Worm (Caenorhabditis elegans) whole organism, L4/young adult: Measurements from ENCODE around the gene fipr-11.

Source experiments
- W03F9.2 ChIP-seq: fragments of 150-350 bp; optimal IDR thresholded peaks from 2 replicates; lab custom pipeline; 2014; ENCODE audit warnings: missing biosample characterization, missing genetic modification characterization
- dao-5 ChIP-seq: sonication (generic microtip); optimal IDR thresholded peaks from 2 replicates; lab custom pipeline; 2016; ENCODE audit warnings: missing genotype, missing genetic modification characterization, moderate library complexity, missing compliant biosample characterization
- him-1 ChIP-seq: sonication (generic microtip); optimal IDR thresholded peaks from 2 replicates; lab custom pipeline; 2016; ENCODE audit warnings: missing genotype, missing genetic modification reagents, missing genetic modification characterization, missing compliant biosample characterization

fipr-11 gene

DNA sequence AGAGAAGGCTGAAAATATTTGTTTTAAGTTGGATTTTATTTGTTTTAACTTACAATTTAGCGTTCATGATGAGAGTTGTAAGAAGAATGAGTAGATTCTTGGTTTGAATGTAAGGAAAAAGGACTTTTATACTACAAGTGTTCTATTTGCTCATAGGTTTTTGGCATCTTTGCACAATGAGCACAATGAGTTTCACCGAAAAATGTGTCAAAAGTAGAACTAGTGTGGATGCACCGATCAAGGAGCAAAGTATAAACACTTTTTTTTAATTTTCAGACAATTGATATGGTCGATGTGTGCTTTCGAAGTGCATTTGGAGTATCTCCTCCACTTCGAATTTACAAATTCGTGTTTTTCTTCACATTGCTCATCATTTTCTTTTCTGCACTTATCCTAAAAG is at the start of gene fipr-11:
TSS of gene fipr-11 (minus strand) at position 101 of the 400 bp plus-strand sequence.
- no peak for TF ChIP-seq dao-5 (tag; lab: Kevin White, UChicago)
- TF ChIP-seq him-1 (tag; lab: Kevin White, UChicago): no peak
- no peak for TF ChIP-seq W03F9.2 (tag; lab: Kevin White, UChicago)

DNA sequence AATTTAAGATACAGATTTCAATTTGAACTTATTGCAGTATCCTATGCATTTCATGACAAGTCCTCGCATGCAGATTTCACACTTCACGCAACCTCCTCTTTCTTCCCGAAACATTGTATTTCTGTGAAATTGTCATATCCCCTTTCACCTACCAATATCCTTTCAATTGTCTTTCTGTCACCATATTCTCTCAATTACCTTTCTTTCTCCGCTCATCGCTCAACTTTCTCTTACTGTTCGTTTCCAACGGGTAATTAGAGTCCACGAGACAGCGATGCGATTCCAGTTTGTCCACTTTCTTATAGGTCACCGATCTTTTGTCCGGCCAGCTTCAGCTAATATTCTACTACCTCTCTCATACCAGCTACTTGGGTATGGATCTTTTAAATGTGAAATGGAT is 46.4 kb upstream of the fipr-11 start, which contains the start of gene mam-5:
TSS of gene mam-5 (plus strand) at position 304 of the 400 bp plus-strand sequence.
- no peak for TF ChIP-seq W03F9.2 (tag; lab: Kevin White, UChicago)
- no peak for TF ChIP-seq dao-5 (tag; lab: Kevin White, UChicago)
- TF ChIP-seq him-1 (tag; lab: Kevin White, UChicago): no peak

DNA sequence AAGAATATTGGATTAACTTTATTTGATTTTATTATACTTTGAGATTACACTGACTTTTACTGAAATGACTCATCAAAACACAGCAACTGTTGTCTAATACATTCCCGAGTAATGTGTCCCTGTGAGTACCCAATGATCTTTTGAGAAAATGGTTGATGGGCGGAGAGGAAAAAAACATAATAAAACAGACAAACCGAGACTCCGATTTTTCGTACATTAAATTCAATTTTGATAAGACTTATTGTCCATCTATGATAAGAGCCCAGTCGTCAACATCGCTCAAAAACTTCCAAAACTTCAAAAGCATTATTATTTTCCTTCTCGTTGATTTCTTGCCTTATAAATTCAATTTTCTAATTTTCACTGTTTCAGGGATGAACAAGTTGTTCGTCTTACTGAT is 44.8 kb upstream of the fipr-11 start, which contains the start of gene ttr-46:
TSS of gene ttr-46 (plus strand) at position 373 of the 400 bp plus-strand sequence.
- no peak for TF ChIP-seq W03F9.2 (tag; lab: Kevin White, UChicago)
- TF ChIP-seq him-1 (tag; lab: Kevin White, UChicago): no peak
- no peak for TF ChIP-seq dao-5 (tag; lab: Kevin White, UChicago)

DNA sequence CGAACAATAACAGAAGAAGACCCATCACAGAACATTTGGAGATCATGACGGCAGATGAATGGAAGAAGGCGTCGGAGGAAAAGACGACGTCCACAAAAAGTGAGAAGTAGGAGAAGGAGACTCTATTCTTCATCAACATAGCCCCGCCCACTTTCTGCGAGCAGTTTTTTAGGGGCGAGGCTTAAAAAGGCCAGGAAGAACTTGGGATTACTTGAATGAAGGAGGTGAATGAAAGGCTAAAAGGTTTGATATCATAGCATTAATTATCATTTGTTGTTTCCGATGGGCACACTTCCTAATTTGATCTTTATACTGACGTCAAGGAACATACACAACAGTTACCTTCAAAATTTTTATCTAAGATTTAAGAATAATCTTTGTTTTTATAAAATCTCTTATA is 42.8 kb upstream of the fipr-11 start, which contains the start of gene nlp-58:
TSS of gene nlp-58 (minus strand) at position 101 of the 400 bp plus-strand sequence.
- no peak for TF ChIP-seq dao-5 (tag; lab: Kevin White, UChicago)
- TF ChIP-seq him-1 (tag; lab: Kevin White, UChicago): no peak

DNA sequence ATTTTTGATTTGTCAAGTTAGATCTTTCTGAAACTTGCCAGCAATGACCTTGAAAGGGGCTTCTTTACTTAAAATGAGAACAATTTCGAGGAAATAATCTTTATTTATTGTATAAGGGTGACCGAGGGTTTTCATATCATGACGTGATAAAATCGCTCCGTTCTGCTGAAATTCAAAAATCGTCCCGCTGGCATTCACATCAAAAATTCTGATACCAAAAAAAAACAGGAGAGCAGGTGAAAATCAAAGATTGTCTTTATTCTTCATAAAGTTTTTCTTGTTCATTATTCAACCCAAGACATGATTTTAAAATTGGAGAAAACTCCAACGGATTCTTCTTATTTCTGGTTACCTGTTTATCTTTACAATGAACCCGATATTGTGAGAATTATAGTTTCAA is 38.1 kb upstream of the fipr-11 start, which contains the start of gene sre-28:
TSS of gene sre-28 (plus strand) at position 301 of the 400 bp plus-strand sequence.
- no peak for TF ChIP-seq dao-5 (tag; lab: Kevin White, UChicago)
- no peak for TF ChIP-seq him-1 (tag; lab: Kevin White, UChicago)
- no peak for TF ChIP-seq W03F9.2 (tag; lab: Kevin White, UChicago)

DNA sequence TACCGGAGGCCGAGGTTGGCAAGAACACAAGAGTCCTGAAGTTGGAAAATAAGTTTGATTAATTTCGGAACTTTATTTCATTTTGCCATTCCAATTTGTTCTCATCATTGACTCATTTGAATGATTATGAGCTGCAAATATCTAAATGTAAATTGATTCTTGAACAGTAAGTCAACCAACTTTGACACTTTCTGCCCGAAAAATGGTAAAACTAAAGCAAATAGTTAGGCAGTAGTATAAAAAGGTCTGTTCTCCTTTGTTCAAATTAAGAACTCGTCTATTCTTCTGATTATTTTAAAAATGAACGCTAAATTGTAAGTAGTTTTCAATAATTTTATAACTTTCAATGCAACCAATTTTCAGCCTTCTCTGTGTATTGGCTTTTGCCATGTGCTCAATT is 37.0 kb upstream of the fipr-11 start, which contains the start of gene fipr-12:
TSS of gene fipr-12 (plus strand) at position 301 of the 400 bp plus-strand sequence.
- no peak for TF ChIP-seq him-1 (tag; lab: Kevin White, UChicago)

DNA sequence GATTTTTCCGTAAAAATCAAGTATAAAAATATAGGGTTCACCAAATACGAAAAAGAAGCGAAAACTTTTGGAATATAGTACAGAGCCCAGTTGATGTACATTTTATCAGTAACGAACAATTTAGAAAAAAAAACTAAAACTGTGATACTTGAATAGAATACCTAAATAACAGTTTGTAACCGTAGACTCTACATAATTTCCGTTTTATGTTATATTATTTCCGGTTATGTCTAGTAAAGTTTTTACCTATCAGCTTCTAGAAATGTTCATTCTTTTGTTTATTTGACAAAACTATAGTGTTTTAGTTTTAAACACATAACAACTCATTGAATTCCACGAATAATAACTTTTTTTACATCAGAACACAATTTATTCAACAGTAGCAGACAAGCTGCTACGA is 31.4 kb upstream of the fipr-11 start, which contains the start of gene srj-33:
TSS of gene srj-33 (minus strand) at position 101 of the 400 bp plus-strand sequence.
- TF ChIP-seq dao-5 (tag; lab: Kevin White, UChicago) (no peak), W03F9.2 (tag; lab: Kevin White, UChicago) (no peak), him-1 (tag; lab: Kevin White, UChicago) (no peak)

DNA sequence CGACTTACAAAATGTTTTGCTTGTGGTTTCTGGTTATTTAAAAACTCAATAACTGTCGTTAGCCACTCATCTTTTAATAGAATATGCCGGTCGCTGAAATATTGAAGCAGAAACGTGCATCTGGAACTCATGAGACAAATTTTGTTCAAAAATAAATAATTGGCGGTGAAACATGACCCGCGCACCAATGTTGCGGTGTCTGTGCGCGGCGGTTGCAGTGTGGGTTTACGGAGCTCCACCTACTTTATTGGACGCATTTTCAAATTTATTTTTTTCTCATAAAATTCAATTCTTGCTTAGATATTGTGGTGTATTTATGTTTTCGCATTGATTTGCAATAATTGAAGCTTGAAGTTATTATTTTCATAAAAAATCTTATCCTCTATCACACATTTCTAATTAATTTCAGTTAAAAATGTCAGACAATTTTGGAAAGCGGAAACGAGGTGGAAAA is 24.6 kb upstream of the fipr-11 start, which contains the start of the genes rmh-2 and suds-3:
TSS of gene rmh-2 (minus strand) at position 164 of the 454 bp plus-strand sequence.
TSS of gene suds-3 (plus strand) at position 404 of the 454 bp plus-strand sequence.
- TF ChIP-seq him-1 (tag; lab: Kevin White, UChicago): no peak

DNA sequence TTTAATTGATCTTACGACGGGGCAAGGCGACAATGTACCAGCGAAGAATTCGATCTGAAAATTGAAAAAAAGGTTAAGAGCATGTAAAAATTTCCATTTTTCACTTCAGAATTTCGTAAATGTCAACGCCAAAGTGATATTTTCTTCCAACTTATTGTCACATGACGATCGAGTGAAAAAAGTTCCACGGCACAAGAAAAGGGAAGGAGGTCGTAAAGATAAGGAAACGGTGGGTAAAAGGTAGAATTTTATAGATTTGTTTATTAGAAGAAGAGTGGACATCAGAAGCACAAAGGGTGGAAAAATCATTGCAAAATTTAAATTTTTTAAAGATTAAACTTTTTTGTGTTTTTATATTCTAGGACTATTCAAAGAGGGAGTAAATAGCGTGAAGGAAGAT is 21.9 kb upstream of the fipr-11 start:
- TF ChIP-seq dao-5 (tag; lab: Kevin White, UChicago): no peak
- no peak for TF ChIP-seq W03F9.2 (tag; lab: Kevin White, UChicago)
- no peak for TF ChIP-seq him-1 (tag; lab: Kevin White, UChicago)

DNA sequence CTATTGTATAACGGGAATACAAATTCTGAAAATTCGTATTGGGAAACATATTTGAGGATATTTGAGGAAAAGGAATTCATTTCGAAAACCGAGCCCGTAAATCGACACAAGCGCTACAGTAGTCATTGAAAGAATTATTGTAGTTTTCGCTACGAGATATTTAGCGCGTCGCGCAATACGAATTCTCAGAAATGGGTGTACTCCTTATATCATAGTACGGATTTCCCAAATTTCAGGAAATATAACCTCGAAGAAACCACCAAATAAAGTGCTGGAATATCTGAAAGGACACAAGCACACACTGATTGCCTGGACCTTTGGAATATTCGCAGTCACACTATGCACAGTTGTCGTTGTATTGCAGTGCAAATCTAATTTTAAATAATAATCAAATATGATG is 21.4 kb upstream of the fipr-11 start:
- TF ChIP-seq him-1 (tag; lab: Kevin White, UChicago): no peak
- no peak for TF ChIP-seq dao-5 (tag; lab: Kevin White, UChicago)
- no peak for TF ChIP-seq W03F9.2 (tag; lab: Kevin White, UChicago)

DNA sequence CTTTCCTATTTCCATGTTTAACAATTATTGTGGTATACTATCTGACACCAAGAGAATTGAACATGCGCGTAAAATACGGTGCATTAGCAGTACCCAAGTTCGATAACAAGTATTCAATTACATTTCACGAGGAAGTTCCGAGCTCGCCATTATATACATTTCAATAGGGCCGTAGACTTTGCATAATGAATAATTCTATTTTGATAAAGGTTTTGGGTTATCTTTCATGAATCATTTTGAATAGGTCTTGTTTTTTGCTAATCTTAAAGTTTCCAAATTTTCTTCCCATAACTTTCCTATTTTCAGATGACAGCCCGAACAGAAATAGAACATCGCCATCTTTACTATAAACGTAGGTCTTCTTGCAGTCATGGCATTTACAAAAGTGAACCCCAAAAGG is 20.2 kb upstream of the fipr-11 start, which contains the start of gene C50H2.13:
TSS of gene C50H2.13 (plus strand) at position 301 of the 400 bp plus-strand sequence.
- TF ChIP-seq dao-5 (tag; lab: Kevin White, UChicago) (no peak), him-1 (tag; lab: Kevin White, UChicago) (no peak), W03F9.2 (tag; lab: Kevin White, UChicago) (no peak)

DNA sequence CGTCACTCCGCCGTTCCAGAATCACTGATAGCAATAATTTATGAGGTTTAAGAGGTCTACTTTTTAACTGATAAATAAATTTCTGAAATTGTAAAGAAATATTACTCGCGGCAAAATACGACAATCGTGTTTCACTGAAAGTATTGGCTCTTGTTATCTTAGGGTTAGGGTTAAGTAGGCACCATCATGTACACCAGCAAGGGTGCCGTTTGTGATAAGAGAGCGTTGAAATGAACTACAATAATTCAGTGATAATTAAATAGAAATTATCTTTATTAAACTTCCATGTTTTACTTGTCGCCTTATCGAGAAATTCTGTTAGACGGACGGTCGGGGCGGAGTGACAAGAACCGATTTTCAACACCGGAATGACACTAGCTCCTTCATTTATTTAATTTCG is 19.6 kb upstream of the fipr-11 start:
- no peak for TF ChIP-seq dao-5 (tag; lab: Kevin White, UChicago)
- TF ChIP-seq W03F9.2 (tag; lab: Kevin White, UChicago): no peak
- TF ChIP-seq him-1 (tag; lab: Kevin White, UChicago): no peak

DNA sequence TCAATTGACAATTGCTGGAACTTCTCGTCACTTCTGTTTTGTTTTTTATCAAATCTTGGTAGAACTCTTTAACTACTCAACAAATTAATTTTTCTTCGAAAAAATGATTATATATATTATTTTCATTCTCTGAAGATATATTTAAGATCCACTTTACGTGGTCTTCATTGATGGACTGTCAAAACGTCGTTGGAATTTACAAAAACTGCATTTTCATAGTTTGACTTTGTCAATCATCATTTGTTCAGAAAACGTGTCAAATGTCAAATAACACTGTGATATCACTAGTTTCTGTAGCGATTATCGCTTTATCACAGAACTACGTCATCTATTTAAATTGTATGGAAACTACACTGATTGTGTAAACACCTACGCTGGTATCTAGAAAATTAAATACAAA is 18.4 kb upstream of the fipr-11 start:
- no peak for TF ChIP-seq W03F9.2 (tag; lab: Kevin White, UChicago)
- no peak for TF ChIP-seq dao-5 (tag; lab: Kevin White, UChicago)
- no peak for TF ChIP-seq him-1 (tag; lab: Kevin White, UChicago)

DNA sequence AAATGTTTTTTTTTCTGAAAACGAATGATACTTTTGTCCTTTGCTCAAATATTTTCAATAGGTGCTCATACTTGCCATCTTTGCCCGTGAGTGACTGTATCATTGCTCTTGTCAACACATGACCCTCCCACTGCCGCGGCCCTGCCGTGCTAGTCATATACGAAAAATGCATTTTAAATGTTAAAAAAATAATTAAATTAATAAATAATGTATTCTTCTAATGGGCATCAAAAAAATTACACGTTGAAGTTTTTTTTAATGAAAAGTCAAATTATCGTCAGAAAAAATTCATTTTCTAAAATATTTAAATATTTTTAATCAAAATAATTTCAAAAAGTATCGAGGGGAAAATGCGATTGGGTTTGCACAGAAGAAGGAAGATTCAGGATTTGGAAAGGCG is 16.5 kb upstream of the fipr-11 start, which contains the start of gene C50H2.7:
TSS of gene C50H2.7 (plus strand) at position 301 of the 400 bp plus-strand sequence.
- TF ChIP-seq him-1 (tag; lab: Kevin White, UChicago) (no peak), W03F9.2 (tag; lab: Kevin White, UChicago) (no peak), dao-5 (tag; lab: Kevin White, UChicago) (no peak)
